Worm (Caenorhabditis elegans): ENCODE measurements around the gene Y56A3A.16.

Y56A3A.16 gene

ce11 chrIII:11918247-11918769 is 4.2 kb upstream of the Y56A3A.16 start, which contains the start of gene znf-593 (continued):
- TF ChIP-seq F26F4.8 (GFP tag; conservative IDR thresholded peaks at IDR 0.05) (no peak), ceh-82 (tag; optimal IDR thresholded peaks at IDR 0.05) (no peak), hlh-11 (tag; optimal IDR thresholded peaks at IDR 0.05) (peak; percentile 5), duxl-1 (tag; optimal IDR thresholded peaks at IDR 0.05; ENCODE audit: poor library complexity) (no peak), daf-16 (GFP tag; optimal IDR thresholded peaks at IDR 0.05) (no peak), daf-16 (tag; optimal IDR thresholded peaks at IDR 0.05) (peak; percentile 11), ztf-11 (tag; optimal IDR thresholded peaks at IDR 0.05) (no peak), F10B5.3 (tag; optimal IDR thresholded peaks at IDR 0.05) (peak; percentile 13), lin-39 (tag; optimal IDR thresholded peaks at IDR 0.05) (no peak), php-3 (GFP tag; IDR thresholded peaks at IDR 0.05) (peak; percentile 49; the same call in 1 of the 2 replicates), lsy-2 (tag; optimal IDR thresholded peaks at IDR 0.05) (peak in 1 of 2 experiments; percentile 30), lin-38 (GFP tag; IDR thresholded peaks at IDR 0.05) (peak; percentile 19; the same call in 1 of the 2 replicates), tra-1 (GFP tag; IDR thresholded peaks at IDR 0.05) (no peak), tag-97 (GFP tag; IDR thresholded peaks at IDR 0.05) (no peak), daf-12 (tag; optimal IDR thresholded peaks at IDR 0.05) (no peak), hmg-1.1 (GFP tag; IDR thresholded peaks at IDR 0.05) (no peak), daf-19 (GFP tag; conservative IDR thresholded peaks at IDR 0.05) (no peak), spr-1 (tag; optimal IDR thresholded peaks at IDR 0.05) (peak; percentile 18), nhr-6 (tag; optimal IDR thresholded peaks at IDR 0.05) (no peak), lir-3 (tag; optimal IDR thresholded peaks at IDR 0.05) (no peak), Y48G9A.11 (GFP tag; IDR thresholded peaks at IDR 0.05) (no peak), Y5F2A.4 (GFP tag; optimal IDR thresholded peaks at IDR 0.05) (peak; percentile 55), nhr-76 (tag; optimal IDR thresholded peaks at IDR 0.05) (no peak), nhr-11 (tag; optimal IDR thresholded peaks at IDR 0.05) (no peak), zfp-2 (tag; optimal IDR thresholded peaks at IDR 0.05) (no peak), mxl-2 (GFP tag; conservative IDR thresholded peaks at IDR 0.05) (no peak), dmd-8 (GFP tag; IDR thresholded peaks at IDR 0.05) (no peak), ceh-62 (tag; optimal IDR thresholded peaks at IDR 0.05) (no peak), ZK337.2 (GFP tag; IDR thresholded peaks at IDR 0.05) (no peak), lin-15B (tag; optimal IDR thresholded peaks at IDR 0.05) (no peak), dve-1 (tag; optimal IDR thresholded peaks at IDR 0.05; ENCODE audit: insufficient read depth) (peak; percentile 47), egl-43 (GFP tag; IDR thresholded peaks at IDR 0.05) (no peak), mxl-3 (GFP tag; optimal IDR thresholded peaks at IDR 0.05) (no peak), mes-2 (tag; optimal IDR thresholded peaks at IDR 0.05; ENCODE audit: poor library complexity, severe bottlenecking) (peak; percentile 61), rbr-2 (tag; optimal IDR thresholded peaks at IDR 0.05) (no peak), nhr-25 (tag; optimal IDR thresholded peaks at IDR 0.05; ENCODE audit: borderline replicate concordance, insufficient read depth) (no peak), dmd-6 (GFP tag; IDR thresholded peaks at IDR 0.05) (no peak), skn-1 (tag; optimal IDR thresholded peaks at IDR 0.05) (no peak), zip-11 (GFP tag; IDR thresholded peaks at IDR 0.05) (no peak), fos-1 (tag; optimal IDR thresholded peaks at IDR 0.05) (no peak), F44E2.7 (GFP tag; IDR thresholded peaks at IDR 0.05) (no peak), T26A8.4 (GFP tag; IDR thresholded peaks at IDR 0.05) (peak; percentile 56), nhr-77 (tag; optimal IDR thresholded peaks at IDR 0.05) (no peak), mep-1 (tag; optimal IDR thresholded peaks at IDR 0.05) (peak; percentile 21), unc-62 (GFP tag; optimal IDR thresholded peaks at IDR 0.05 in 1 of 2) (no peak), unc-62 (tag; optimal IDR thresholded peaks at IDR 0.05) (no peak), ZK546.5 (tag; optimal IDR thresholded peaks at IDR 0.05) (no peak), ctbp-1 (GFP tag; IDR thresholded peaks at IDR 0.05) (no peak), attf-4 (tag; optimal IDR thresholded peaks at IDR 0.05) (no peak)

All from whole organism, L4 larva.